Worm (Caenorhabditis elegans): ENCODE results near the gene C14C6.8.
A peak's percentile ranks its signal among the peaks of the same experiment; 100 is the strongest.

C14C6.8 gene

DNA sequence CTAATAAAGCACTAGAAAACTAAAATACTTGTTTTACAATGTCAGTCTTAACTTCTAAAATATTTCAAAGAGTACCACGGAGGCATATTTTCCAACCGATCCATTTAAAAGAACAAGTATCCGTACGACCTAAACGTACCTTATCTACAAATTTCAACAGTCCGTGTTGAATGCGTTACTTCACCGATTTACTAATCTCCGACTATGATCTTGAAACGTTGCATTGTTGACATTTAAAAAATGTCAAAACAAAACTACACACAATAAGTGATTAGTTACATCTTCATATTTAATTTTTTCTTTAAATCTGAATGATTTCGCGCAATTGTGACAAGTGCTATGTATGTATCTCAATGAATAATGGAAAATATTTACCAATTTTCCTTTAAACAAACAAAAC is 44.9 kb upstream of the C14C6.8 start:
- no peak for TF ChIP-seq lin-13 (tag; optimal IDR thresholded peaks at IDR 0.05)
- no peak for TF ChIP-seq snpc-4 (tag; optimal IDR thresholded peaks at IDR 0.05)
- TF ChIP-seq hlh-1 (tag; optimal IDR thresholded peaks at IDR 0.05), result no peak
- TF ChIP-seq mep-1 (tag; optimal IDR thresholded peaks at IDR 0.05), result no peak
- no peak for TF ChIP-seq unc-62 (GFP tag; optimal IDR thresholded peaks at IDR 0.05)
- TF ChIP-seq ham-2 (GFP tag; optimal IDR thresholded peaks at IDR 0.05), result no peak

ce11 chrV:596923-597322 is 44.0 kb upstream of the C14C6.8 start:
- no peak for TF ChIP-seq sem-2 (GFP tag; optimal IDR thresholded peaks at IDR 0.05)
- TF ChIP-seq unc-39 (tag; optimal IDR thresholded peaks at IDR 0.05), result no peak
- TF ChIP-seq ham-2 (GFP tag; optimal IDR thresholded peaks at IDR 0.05), result no peak
- TF ChIP-seq hlh-1 (tag; optimal IDR thresholded peaks at IDR 0.05), result no peak
- no peak for TF ChIP-seq unc-120 (tag; optimal IDR thresholded peaks at IDR 0.05; ENCODE audit: poor library complexity, severe bottlenecking)
- TF ChIP-seq lin-32 (GFP tag; optimal IDR thresholded peaks at IDR 0.05), result no peak
- no peak for TF ChIP-seq cnd-1 (tag; optimal IDR thresholded peaks at IDR 0.05)
- TF ChIP-seq nhr-2 (tag; optimal IDR thresholded peaks at IDR 0.05), result no peak
- TF ChIP-seq blmp-1 (tag; optimal IDR thresholded peaks at IDR 0.05), result no peak
- TF ChIP-seq pha-4 (tag; optimal IDR thresholded peaks at IDR 0.05), result no peak
- TF ChIP-seq snpc-4 (tag; optimal IDR thresholded peaks at IDR 0.05), result no peak

ce11 chrV:592959-593358 is 40.0 kb upstream of the C14C6.8 start, which contains the start of gene ZK488.5:
ZK488.5 (plus strand) TSS chrV:593259.
- no peak for TF ChIP-seq ztf-11 (tag; optimal IDR thresholded peaks at IDR 0.05)
- TF ChIP-seq hlh-1 (tag; optimal IDR thresholded peaks at IDR 0.05), result no peak
- TF ChIP-seq flh-1 (GFP tag; optimal IDR thresholded peaks at IDR 0.05), result no peak
- no peak for TF ChIP-seq mep-1 (tag; optimal IDR thresholded peaks at IDR 0.05)

DNA sequence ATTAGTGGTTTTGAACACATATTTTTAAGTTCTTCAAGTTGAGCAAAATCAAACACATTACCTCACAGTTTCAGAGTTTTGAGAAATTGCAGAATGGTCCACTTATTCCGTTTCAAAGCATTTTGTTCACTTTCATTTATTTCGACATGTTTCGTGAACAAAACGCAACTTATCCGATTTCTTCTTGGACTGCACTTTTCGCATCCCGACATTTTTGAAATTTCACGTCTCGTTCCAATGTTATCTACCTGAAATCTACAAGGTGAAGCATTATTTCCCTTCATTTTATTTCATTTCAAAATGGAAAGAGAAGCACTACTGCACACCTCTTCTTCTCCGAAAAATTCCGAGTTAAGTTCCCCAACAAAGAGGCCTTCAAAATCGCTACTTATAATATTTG is 37.2 kb upstream of the C14C6.8 start, which contains the start of gene ZK488.6:
ZK488.6 (plus strand) TSS at position 301 of the 400 bp plus-strand sequence.
- TF ChIP-seq mab-5 (tag; optimal IDR thresholded peaks at IDR 0.05) (no peak), nhr-2 (tag; optimal IDR thresholded peaks at IDR 0.05) (no peak), unc-39 (tag; optimal IDR thresholded peaks at IDR 0.05) (no peak), lsy-2 (tag; optimal IDR thresholded peaks at IDR 0.05) (no peak), sem-2 (GFP tag; optimal IDR thresholded peaks at IDR 0.05) (no peak), ces-1 (GFP tag; optimal IDR thresholded peaks at IDR 0.05) (no peak), unc-120 (tag; optimal IDR thresholded peaks at IDR 0.05; ENCODE audit: poor library complexity, severe bottlenecking) (no peak), cnd-1 (tag; optimal IDR thresholded peaks at IDR 0.05) (no peak), pha-4 (tag; optimal IDR thresholded peaks at IDR 0.05) (no peak), nhr-28 (tag; optimal IDR thresholded peaks at IDR 0.05) (no peak), ceh-39 (tag; optimal IDR thresholded peaks at IDR 0.05) (no peak), ceh-43 (GFP tag; optimal IDR thresholded peaks at IDR 0.05) (no peak), ham-2 (GFP tag; optimal IDR thresholded peaks at IDR 0.05) (no peak), mep-1 (tag; optimal IDR thresholded peaks at IDR 0.05) (no peak), elt-3 (tag; optimal IDR thresholded peaks at IDR 0.05) (no peak), ztf-11 (tag; optimal IDR thresholded peaks at IDR 0.05) (no peak), lin-13 (tag; optimal IDR thresholded peaks at IDR 0.05) (no peak), unc-62 (GFP tag; optimal IDR thresholded peaks at IDR 0.05) (no peak), zip-8 (tag; optimal IDR thresholded peaks at IDR 0.05) (no peak)

ce11 chrV:587818-588217 is 34.9 kb upstream of the C14C6.8 start, which contains the start of gene K06H6.1:
K06H6.1 (plus strand) TSS chrV:588118.
- TF ChIP-seq mls-2 (tag; optimal IDR thresholded peaks at IDR 0.05), result no peak
- TF ChIP-seq blmp-1 (tag; optimal IDR thresholded peaks at IDR 0.05), result no peak
- no peak for TF ChIP-seq lin-32 (GFP tag; optimal IDR thresholded peaks at IDR 0.05)

DNA sequence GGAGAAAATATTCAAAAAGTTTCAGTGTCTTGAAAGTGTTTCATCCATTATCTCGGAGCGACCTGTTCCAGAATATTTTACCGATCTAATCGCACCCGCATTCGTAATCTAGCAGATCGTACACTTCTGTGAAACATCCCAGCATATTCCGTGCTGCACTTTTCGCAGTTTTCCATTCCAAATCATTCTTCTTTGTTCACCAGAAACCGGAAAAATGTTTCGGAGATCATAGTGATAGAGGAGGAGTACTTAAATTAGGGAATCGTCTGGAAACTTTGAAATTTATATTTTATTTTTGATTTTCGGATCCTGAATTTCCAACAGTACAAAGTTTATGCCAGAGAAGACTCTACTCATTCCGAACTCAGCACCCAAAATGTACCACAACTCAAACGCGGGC is 32.5 kb upstream of the C14C6.8 start, which contains the start of gene K06H6.2:
K06H6.2 (plus strand) TSS at position 301 of the 400 bp plus-strand sequence.
- TF ChIP-seq ham-2 (GFP tag; optimal IDR thresholded peaks at IDR 0.05) (no peak), elt-1 (tag; optimal IDR thresholded peaks at IDR 0.05; ENCODE audit: borderline replicate concordance, insufficient read depth) (peak; percentile 72)

DNA sequence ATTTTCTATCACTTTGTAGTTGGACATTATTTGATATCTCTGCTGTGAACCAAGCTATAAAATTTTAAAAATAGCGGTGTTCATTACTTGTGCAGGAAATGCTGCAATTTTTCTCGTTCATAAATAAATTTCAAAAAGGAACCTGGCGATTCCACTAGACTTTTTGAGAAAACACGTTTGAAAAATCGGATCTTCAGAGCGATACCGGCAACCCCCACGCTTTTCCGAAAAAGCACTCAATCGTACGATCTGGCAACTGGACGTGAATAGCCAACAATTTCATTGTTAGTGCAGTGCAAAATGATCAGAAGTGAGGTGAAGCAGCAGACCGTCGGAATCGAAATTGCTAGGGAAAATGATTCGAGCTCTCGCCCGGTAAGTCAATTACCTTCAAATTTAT is 28.6 kb upstream of the C14C6.8 start, which contains the start of gene nstp-7:
nstp-7 (plus strand) TSS at position 301 of the 400 bp plus-strand sequence.
- no peak for TF ChIP-seq hlh-1 (tag; optimal IDR thresholded peaks at IDR 0.05)
- TF ChIP-seq lin-13 (tag; optimal IDR thresholded peaks at IDR 0.05), result no peak
- no peak for TF ChIP-seq ham-2 (GFP tag; optimal IDR thresholded peaks at IDR 0.05)
- no peak for TF ChIP-seq blmp-1 (tag; optimal IDR thresholded peaks at IDR 0.05)
- TF ChIP-seq lsy-2 (tag; optimal IDR thresholded peaks at IDR 0.05), result no peak
- no peak for TF ChIP-seq pha-4 (tag; optimal IDR thresholded peaks at IDR 0.05)
- TF ChIP-seq drap-1 (GFP tag; optimal IDR thresholded peaks at IDR 0.05), result no peak
- no peak for TF ChIP-seq mls-2 (tag; optimal IDR thresholded peaks at IDR 0.05)
- no peak for TF ChIP-seq elt-1 (tag; optimal IDR thresholded peaks at IDR 0.05; ENCODE audit: borderline replicate concordance, insufficient read depth)
- no peak for TF ChIP-seq nhr-28 (tag; optimal IDR thresholded peaks at IDR 0.05)
- no peak for TF ChIP-seq ceh-39 (tag; optimal IDR thresholded peaks at IDR 0.05)
- no peak for TF ChIP-seq elt-3 (tag; optimal IDR thresholded peaks at IDR 0.05)
- no peak for TF ChIP-seq nhr-2 (tag; optimal IDR thresholded peaks at IDR 0.05)
- no peak for TF ChIP-seq bed-3 (GFP tag; optimal IDR thresholded peaks at IDR 0.05)
- TF ChIP-seq unc-39 (tag; optimal IDR thresholded peaks at IDR 0.05), result no peak
- no peak for TF ChIP-seq mep-1 (tag; optimal IDR thresholded peaks at IDR 0.05)
- TF ChIP-seq snpc-4 (tag; optimal IDR thresholded peaks at IDR 0.05), result no peak
- no peak for TF ChIP-seq ceh-83 (GFP tag; optimal IDR thresholded peaks at IDR 0.05)
